Worm (Caenorhabditis elegans): ENCODE measurements around the gene C11D2.3.

- no peak for TF ChIP-seq ceh-36 (tag; optimal IDR thresholded peaks at IDR 0.05)
- TF ChIP-seq sea-1 (GFP tag; conservative IDR thresholded peaks at IDR 0.05) = no peak
- no peak for TF ChIP-seq hmg-4 (GFP tag; optimal IDR thresholded peaks at IDR 0.05)
- TF ChIP-seq flt-1 (GFP tag; IDR thresholded peaks at IDR 0.05) = no peak
- TF ChIP-seq pes-1 (GFP tag; IDR thresholded peaks at IDR 0.05) = no peak
Measured at ce11 chrIV:6127252-6127930, 24.2 kb upstream of the C11D2.3 start, which contains the start of gene M03D4.4.
